Fruit fly (Drosophila melanogaster) S2 (cell line): ENCODE data around the gene CenG1A.

Experiments used
- CG8478 ChIP-seq: fragments of >200 bp; optimal IDR thresholded peaks from 2 replicates; lab custom pipeline; 2018
- CTCF ChIP-seq, 2 experiments: fragments of >200 bp; optimal IDR thresholded peaks; 2 replicates each; lab custom pipeline; 2018

The CenG1A gene

dm6 chr2L:13846239-13846802 lies 11.0 kb downstream of the CenG1A start, which contains the start of gene CG7916:
Gene CG7916, plus strand, starts transcription at chr2L:13846752.
- no peak for TF ChIP-seq CG8478 (lab: Kevin White, UChicago)
- no peak for TF ChIP-seq CTCF (optimal IDR thresholded peaks at IDR 0.05; lab: Kevin White, UChicago)

dm6 chr2L:13847625-13848024 lies 12.3 kb downstream of the CenG1A start, which contains the start of gene CG7953:
Gene CG7953, plus strand, starts transcription at chr2L:13847925.
- TF ChIP-seq CTCF (optimal IDR thresholded peaks at IDR 0.05; lab: Kevin White, UChicago): no peak
- no peak for TF ChIP-seq CG8478 (lab: Kevin White, UChicago)

- TF ChIP-seq CG8478 (lab: Kevin White, UChicago) (no peak), CTCF (optimal IDR thresholded peaks at IDR 0.05; lab: Kevin White, UChicago) (no peak)
Measured at dm6 chr2L:13849125-13849524, 13.8 kb downstream of the CenG1A start, which contains the start of gene CG7968. Gene CG7968, plus strand, starts transcription at chr2L:13849400.

- TF ChIP-seq CTCF (optimal IDR thresholded peaks at IDR 0.05; lab: Kevin White, UChicago) (no peak), CG8478 (lab: Kevin White, UChicago) (no peak)
Measured at dm6 chr2L:13851098-13851497, 15.7 kb downstream of the CenG1A start.

- no peak for TF ChIP-seq CTCF (optimal IDR thresholded peaks at IDR 0.05; lab: Kevin White, UChicago)
- TF ChIP-seq CG8478 (lab: Kevin White, UChicago): no peak
Measured at dm6 chr2L:13867653-13868052, 32.3 kb downstream of the CenG1A start.

dm6 chr2L:13869400-13869799 lies 34.0 kb downstream of the CenG1A start:
- TF ChIP-seq CG8478 (lab: Kevin White, UChicago) (no peak), CTCF (optimal IDR thresholded peaks at IDR 0.05; lab: Kevin White, UChicago) (no peak)

dm6 chr2L:13873147-13873546 lies 37.8 kb downstream of the CenG1A start:
- TF ChIP-seq CG8478 (lab: Kevin White, UChicago) (no peak), CTCF (optimal IDR thresholded peaks at IDR 0.05; lab: Kevin White, UChicago) (no peak)

dm6 chr2L:13876698-13877097 lies 41.3 kb downstream of the CenG1A start:
- no peak for TF ChIP-seq CG8478 (lab: Kevin White, UChicago)

dm6 chr2L:13877934-13878580 lies 42.7 kb downstream of the CenG1A start:
- no peak for TF ChIP-seq CG8478 (lab: Kevin White, UChicago)
- no peak for TF ChIP-seq CTCF (optimal IDR thresholded peaks at IDR 0.05; lab: Kevin White, UChicago)

dm6 chr2L:13878801-13879200 lies 43.4 kb downstream of the CenG1A start:
- TF ChIP-seq CTCF (optimal IDR thresholded peaks at IDR 0.05; lab: Kevin White, UChicago) (no peak), CG8478 (lab: Kevin White, UChicago) (no peak)

dm6 chr2L:13881387-13881902 lies 46.1 kb downstream of the CenG1A start:
- TF ChIP-seq CG8478 (lab: Kevin White, UChicago) (no peak), CTCF (optimal IDR thresholded peaks at IDR 0.05; lab: Kevin White, UChicago) (no peak)

dm6 chr2L:13881939-13882338 lies 46.6 kb downstream of the CenG1A start:
- TF ChIP-seq CG8478 (lab: Kevin White, UChicago): no peak
- TF ChIP-seq CTCF (optimal IDR thresholded peaks at IDR 0.05; lab: Kevin White, UChicago): no peak

dm6 chr2L:13884063-13884656 lies 48.8 kb downstream of the CenG1A start:
- no peak for TF ChIP-seq CG8478 (lab: Kevin White, UChicago)
- TF ChIP-seq CTCF (optimal IDR thresholded peaks at IDR 0.05; lab: Kevin White, UChicago): no peak

- no peak for TF ChIP-seq CG8478 (lab: Kevin White, UChicago)
- TF ChIP-seq CTCF (optimal IDR thresholded peaks at IDR 0.05; lab: Kevin White, UChicago): no peak
Measured at dm6 chr2L:13884678-13885303, 49.4 kb downstream of the CenG1A start.
